Worm (Caenorhabditis elegans) whole organism, late embryonic: ENCODE measurements around the gene K11H12.11.

ENCODE experiments used
- ceh-19 ChIP-seq: fragments of 200-800 bp; sonication (Bioruptor generic); optimal IDR thresholded peaks from 2 replicates; lab custom pipeline; 2018; ENCODE audit warnings: mild to moderate bottlenecking, missing genetic modification characterization, missing compliant biosample characterization
- fax-1 ChIP-seq: sonication (generic microtip); optimal IDR thresholded peaks from 2 replicates; lab custom pipeline; 2016; ENCODE audit warnings: missing genotype, missing genetic modification characterization, missing compliant biosample characterization
- lin-11 ChIP-seq: fragments of 200-800 bp; sonication (Bioruptor generic); optimal IDR thresholded peaks from 2 replicates; lab custom pipeline; 2018; ENCODE audit warnings: mild to moderate bottlenecking, missing genetic modification characterization, missing compliant biosample characterization
- pag-3 ChIP-seq: sonication (generic microtip); optimal IDR thresholded peaks from 2 replicates; lab custom pipeline; 2016; ENCODE audit warnings: missing compliant biosample characterization, missing genetic modification characterization, borderline replicate concordance
- pha-4 ChIP-seq: fragments of 150-350 bp; optimal IDR thresholded peaks from 2 replicates; lab custom pipeline; 2018; ENCODE audit warnings: missing biosample characterization, missing genetic modification reagents, missing genetic modification characterization

ce11 chrIV:715433-715832 lies 45.1 kb upstream of the K11H12.11 start:
- TF ChIP-seq ceh-19 (GFP tag; lab: Kevin White, UChicago): no peak
- TF ChIP-seq fax-1 (tag; lab: Kevin White, UChicago): no peak
- no peak for TF ChIP-seq lin-11
- no peak for TF ChIP-seq pag-3
- TF ChIP-seq pha-4: no peak
